Fruit fly (Drosophila melanogaster) Kc167 (cell line): ENCODE measurements around the gene Acp95EF.

ENCODE experiments used
- Myc ChIP-seq: fragments of >200 bp; optimal IDR thresholded peaks from 2 replicates; lab custom pipeline; 2017; ENCODE audit warnings: missing external identifiers
- Sin3A ChIP-seq: fragments of >200 bp; optimal IDR thresholded peaks from 2 replicates; lab custom pipeline; 2018; ENCODE audit warnings: missing external identifiers
- h ChIP-seq: fragments of >200 bp; optimal IDR thresholded peaks from 3 replicates; lab custom pipeline; 2018; ENCODE audit warnings: missing external identifiers
- insv ChIP-seq: fragments of >200 bp; optimal IDR thresholded peaks from 3 replicates; lab custom pipeline; 2018; ENCODE audit warnings: missing external identifiers
- psq ChIP-seq: fragments of >200 bp; optimal IDR thresholded peaks from 2 replicates; lab custom pipeline; 2017; ENCODE audit warnings: missing external identifiers
- ttk ChIP-seq: sonication (Bioruptor generic); optimal IDR thresholded peaks from 2 replicates; lab custom pipeline; 2017; ENCODE audit warnings: missing external identifiers

DNA sequence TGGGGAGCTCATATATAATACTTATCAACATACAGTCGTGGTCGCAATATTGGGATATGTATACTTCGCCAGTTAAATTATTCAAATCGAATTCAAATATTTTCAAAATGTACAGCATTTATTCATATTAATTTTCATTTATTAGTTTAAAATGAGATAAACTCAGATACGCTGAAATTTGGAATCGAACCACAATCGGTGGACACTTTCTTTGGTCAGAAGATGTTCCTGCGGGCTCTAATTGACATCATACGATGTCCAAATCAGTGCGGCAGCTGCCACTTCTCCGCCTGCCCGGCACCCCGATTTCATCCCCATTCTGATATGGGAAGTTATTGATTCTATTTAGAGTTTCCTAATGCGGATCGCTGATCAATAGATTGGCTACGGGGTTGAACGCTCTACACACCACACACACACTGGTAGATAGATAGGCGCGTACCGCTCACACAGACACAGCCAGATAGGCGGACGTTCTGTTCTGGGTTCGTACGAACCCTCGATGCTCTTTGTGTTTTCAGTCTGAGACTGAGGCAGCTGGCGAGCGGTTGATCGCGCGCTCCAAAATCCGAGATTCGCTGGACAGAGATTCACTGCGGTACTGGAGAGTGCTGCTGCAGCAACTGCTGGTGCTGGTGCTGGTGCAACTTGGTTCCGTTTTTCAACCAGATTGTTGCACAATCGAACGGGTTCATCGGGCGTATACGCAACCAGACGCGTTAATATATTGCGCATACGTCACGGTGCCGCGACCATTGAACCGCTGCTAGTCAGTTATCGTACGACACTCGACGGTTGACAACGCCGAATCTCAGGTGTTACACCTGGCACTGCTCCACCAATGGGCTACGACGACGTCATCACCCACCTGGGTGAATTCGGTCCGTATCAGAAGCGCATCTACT lies 47.6 kb downstream of the Acp95EF start, which contains the start of gene Orct:
- TF ChIP-seq insv (lab: Kevin White, UChicago) (no peak), h (lab: Kevin White, UChicago) (no peak), Sin3A (no peak), psq (lab: Kevin White, UChicago) (no peak), ttk (lab: Kevin White, UChicago) (no peak), Myc (lab: Kevin White, UChicago) (no peak)
